Worm (Caenorhabditis elegans): ENCODE data around the gene Y39A1A.31.

Gene Y39A1A.31

DNA sequence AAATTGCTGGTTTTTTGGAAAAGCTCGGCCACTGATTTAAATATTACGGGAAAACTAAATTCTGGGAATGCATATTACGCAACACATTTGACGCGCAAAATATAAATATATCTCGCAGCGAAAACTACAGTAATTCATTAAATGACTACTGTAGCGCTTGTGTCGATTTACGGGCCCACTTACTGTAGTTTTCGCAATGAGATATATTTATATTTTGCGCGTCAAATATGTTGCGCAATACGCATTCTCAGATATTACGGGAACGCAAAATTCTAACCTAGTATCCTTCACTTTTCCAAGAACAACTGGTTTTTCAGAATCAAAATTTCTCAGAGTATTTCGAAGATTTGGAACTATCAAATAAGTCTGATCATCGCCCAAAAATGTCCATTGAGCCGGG, 20.7 kb upstream of the Y39A1A.31 start:
- TF ChIP-seq him-1 (tag; optimal IDR thresholded peaks at IDR 0.05) (no peak), dao-5 (tag; optimal IDR thresholded peaks at IDR 0.05) (no peak)

DNA sequence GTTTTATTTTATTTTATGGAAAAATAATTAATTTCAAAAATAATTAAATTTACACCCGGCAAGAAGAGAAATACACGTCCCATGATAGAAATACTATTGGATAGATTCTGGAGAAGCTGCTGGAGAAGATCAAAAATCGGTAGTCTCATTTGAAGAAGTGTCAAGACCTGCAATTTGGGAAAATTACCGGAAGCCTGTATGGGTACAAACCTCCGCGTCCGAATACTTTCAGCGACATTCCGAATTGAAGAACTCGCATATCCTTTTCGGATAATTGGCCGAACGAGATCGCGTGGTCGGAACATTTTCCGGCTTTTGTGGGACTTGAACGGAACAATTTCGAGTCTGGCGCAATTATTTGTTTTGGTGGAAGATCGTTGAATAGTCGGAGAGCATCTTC, 19.5 kb upstream of the Y39A1A.31 start:
- no peak for TF ChIP-seq W03F9.2 (tag; optimal IDR thresholded peaks at IDR 0.05)
- TF ChIP-seq dao-5 (tag; optimal IDR thresholded peaks at IDR 0.05) = no peak
- no peak for TF ChIP-seq him-1 (tag; optimal IDR thresholded peaks at IDR 0.05)

DNA sequence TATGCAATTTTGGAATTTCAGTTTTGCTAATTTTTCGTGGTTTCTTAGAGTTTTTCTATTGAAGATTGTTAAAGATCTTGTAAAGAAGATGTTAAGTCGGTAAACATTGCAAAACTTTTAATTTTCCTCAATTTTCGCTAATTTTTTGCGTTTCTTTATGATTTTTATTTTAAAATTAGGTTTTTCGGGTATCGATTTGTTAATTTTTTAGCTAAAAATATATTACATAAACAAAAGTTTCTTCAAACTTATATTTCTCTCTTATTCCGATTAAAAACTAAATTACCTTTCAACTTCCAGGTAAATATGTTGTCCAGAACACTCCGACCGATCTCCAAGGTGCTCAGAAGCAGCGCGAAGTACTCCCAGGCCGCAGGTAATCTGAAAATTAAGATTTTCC, 18.5 kb upstream of the Y39A1A.31 start, which contains the start of gene mrpl-12:
TSS of gene mrpl-12 (plus strand) at position 301 of the 400 bp plus-strand sequence.
- no peak for TF ChIP-seq W03F9.2 (tag; optimal IDR thresholded peaks at IDR 0.05)
- TF ChIP-seq him-1 (tag; optimal IDR thresholded peaks at IDR 0.05) = no peak
- no peak for TF ChIP-seq dao-5 (tag; optimal IDR thresholded peaks at IDR 0.05)

DNA sequence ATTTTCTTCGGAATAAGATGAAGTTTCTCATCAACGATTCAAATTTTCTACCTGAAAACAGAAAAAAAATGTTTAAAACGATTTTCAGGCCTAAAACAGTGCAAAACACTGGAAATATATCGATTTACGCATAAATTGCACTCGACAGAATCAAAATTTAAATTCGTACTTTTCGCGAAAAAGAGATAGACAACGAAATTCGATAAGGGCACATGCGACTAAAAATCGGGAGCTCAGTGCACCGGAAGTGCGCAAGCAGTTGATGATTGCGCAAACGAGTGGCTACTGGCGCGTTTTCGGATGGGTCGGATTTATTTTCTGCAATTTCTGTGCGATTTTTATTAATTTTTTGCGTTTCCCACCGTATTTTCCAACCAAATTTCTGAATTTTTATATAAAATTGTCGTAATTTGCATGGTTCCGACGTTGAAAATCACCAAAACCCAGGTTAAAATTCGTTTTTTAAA, 18.0 kb upstream of the Y39A1A.31 start, which contains the start of the genes Y39A1A.21 and Y39A1A.22:
TSS of gene Y39A1A.21 (minus strand) at position 51 of the 467 bp plus-strand sequence.
TSS of gene Y39A1A.22 (minus strand) at position 57 of the 467 bp plus-strand sequence.
- TF ChIP-seq W03F9.2 (tag; optimal IDR thresholded peaks at IDR 0.05) = peak; percentile 69
- peak; percentile 29 for TF ChIP-seq him-1 (tag; optimal IDR thresholded peaks at IDR 0.05)
- TF ChIP-seq dao-5 (tag; optimal IDR thresholded peaks at IDR 0.05) = no peak

DNA sequence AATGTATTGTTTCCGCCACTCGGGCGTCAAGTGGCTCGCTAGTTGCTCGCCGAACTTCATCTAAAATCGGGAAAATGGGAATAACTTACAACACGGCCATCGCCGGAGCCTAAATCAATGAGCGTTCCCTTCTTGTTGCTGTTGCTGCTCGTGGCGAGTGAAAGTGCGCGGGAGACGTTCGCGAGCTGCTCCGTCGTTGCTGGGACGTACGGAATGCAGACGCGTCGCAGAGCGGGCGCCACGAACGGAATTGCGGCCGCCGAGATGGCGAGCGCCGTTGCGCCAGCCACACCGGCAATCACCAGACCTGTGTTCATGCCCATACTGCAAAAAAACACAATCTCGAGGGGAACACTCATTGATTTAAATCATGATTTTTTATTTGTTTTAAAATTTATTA, 17.5 kb upstream of the Y39A1A.31 start:
- no peak for TF ChIP-seq W03F9.2 (tag; optimal IDR thresholded peaks at IDR 0.05)
- TF ChIP-seq him-1 (tag; optimal IDR thresholded peaks at IDR 0.05) = no peak
- TF ChIP-seq dao-5 (tag; optimal IDR thresholded peaks at IDR 0.05) = no peak

DNA sequence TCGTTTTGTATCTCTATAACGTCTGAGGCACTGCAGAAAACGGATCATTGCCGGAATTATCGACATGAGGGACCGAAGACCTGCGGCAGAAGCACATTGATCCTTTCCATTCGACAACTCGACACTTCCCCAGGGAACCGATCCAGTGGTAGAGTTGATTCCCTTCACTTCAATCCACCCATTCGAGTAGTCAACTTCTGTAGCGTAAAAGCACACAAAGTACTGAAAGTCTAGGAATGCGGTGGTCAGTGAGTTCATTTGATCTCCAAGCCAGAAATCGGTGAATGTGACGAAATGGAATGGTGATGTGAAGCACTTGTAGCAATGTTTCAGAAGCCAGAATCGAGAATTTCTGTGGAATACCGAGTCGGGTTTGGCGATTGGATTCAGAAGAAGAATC, 15.5 kb upstream of the Y39A1A.31 start:
- TF ChIP-seq W03F9.2 (tag; optimal IDR thresholded peaks at IDR 0.05) (no peak), dao-5 (tag; optimal IDR thresholded peaks at IDR 0.05) (no peak), him-1 (tag; optimal IDR thresholded peaks at IDR 0.05) (no peak)

DNA sequence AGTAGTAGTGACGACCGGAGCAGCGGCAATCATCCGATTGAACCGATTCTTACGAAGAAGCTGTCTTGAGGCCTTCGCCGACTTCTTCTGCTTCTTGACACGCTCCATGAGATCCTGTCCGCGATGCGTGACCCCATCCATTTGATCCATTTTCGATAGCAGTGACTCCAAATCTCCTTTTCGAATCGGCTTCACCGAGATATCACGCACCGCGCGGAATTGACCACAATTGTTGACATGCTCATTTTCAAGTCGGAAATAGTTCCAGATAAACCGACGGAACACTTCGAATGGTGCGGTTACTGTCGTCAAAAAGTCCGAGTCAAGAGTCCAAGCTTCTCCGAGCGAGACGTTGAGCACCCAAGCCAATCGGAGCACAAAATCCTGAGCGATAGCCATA, 14.9 kb upstream of the Y39A1A.31 start:
- TF ChIP-seq W03F9.2 (tag; optimal IDR thresholded peaks at IDR 0.05) (no peak), him-1 (tag; optimal IDR thresholded peaks at IDR 0.05) (no peak), dao-5 (tag; optimal IDR thresholded peaks at IDR 0.05) (no peak)

DNA sequence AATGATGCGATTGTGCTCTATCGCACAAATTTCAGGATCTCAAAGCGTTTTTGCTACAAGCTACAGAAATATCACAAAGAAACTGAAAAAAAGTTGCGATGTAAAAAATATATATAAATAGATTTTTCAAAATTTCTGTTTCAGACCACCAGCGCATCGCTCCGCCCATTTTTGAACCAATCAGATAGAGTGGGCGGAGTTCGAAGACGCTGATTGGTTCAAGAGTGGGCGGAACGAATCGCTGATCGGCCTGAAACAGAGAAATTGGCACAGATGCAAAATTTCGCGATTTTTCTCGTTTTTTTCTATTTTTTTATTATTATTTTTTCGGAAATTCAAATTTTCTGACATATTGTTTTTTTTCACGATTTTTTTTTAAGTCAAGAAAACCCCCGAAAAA, 13.8 kb upstream of the Y39A1A.31 start:
- TF ChIP-seq dao-5 (tag; optimal IDR thresholded peaks at IDR 0.05) (no peak), W03F9.2 (tag; optimal IDR thresholded peaks at IDR 0.05) (no peak), him-1 (tag; optimal IDR thresholded peaks at IDR 0.05) (no peak)

DNA sequence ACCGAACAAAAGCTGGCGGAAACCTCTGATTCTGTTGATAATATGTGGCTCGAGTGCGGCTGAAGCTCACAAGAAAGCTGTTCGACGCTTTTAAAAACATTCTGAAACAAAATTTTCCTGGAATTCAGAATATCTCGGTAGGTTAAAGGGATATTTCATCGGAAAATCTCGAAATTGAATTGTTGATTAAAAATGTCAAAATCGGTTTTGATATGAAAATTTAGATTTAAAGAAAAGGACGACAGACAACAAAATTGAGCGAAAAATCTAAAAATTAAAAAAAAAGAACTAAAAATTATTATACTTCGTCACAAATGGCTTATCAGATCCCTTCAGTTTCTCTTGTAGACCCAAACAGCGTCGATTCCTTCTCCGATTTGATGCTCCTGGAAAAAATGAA, 11.5 kb upstream of the Y39A1A.31 start, which contains the start of gene Y39A1A.20:
TSS of gene Y39A1A.20 (minus strand) at position 101 of the 400 bp plus-strand sequence.
- TF ChIP-seq dao-5 (tag; optimal IDR thresholded peaks at IDR 0.05) (no peak), W03F9.2 (tag; optimal IDR thresholded peaks at IDR 0.05) (no peak), him-1 (tag; optimal IDR thresholded peaks at IDR 0.05) (no peak)

DNA sequence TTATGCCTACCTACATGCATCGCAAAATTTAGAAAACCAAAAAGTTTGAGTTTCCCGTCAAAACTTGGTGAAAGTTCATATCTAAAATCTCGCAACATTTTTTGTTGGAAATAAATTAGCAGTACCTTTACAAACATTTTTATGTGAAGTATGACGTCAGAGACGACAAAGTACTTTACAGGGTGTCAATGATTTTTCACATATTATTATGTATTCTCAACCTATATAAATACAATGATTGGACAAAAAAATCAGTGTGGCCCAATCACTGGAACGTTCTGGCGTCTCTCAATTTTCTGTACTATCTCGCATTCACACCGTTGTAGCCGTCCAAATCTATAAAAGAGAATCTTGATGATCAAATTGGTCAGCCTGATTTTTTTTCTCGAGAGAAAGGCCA, 5.3 kb upstream of the Y39A1A.31 start, which contains the start of the genes Y39A1A.18 and fmo-3:
TSS of gene Y39A1A.18 (minus strand) at position 192 of the 400 bp plus-strand sequence.
TSS of gene fmo-3 (plus strand) at position 388 of the 400 bp plus-strand sequence.
- no peak for TF ChIP-seq him-1 (tag; optimal IDR thresholded peaks at IDR 0.05)
- no peak for TF ChIP-seq dao-5 (tag; optimal IDR thresholded peaks at IDR 0.05)
- no peak for TF ChIP-seq W03F9.2 (tag; optimal IDR thresholded peaks at IDR 0.05)

DNA sequence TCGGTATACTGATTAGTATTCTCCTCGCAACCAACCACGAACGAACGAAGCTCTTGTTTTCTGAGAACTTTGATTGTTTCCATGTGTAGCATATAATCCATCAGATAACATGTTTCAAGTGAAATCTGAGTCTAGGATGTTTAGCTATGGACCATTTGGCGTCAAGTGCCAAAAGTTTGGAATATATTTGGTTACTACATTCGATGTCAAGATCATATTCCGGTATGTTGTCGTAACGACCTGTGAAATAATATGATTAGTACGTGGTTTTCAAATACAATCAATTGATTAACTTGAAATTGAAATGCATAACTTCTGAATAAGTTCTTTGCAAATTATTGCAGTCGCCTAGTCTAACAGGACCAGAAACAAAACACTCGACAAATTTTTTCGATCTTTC, 2.1 kb upstream of the Y39A1A.31 start, which contains the start of gene Y39A1A.17:
TSS of gene Y39A1A.17 (minus strand) at position 101 of the 400 bp plus-strand sequence.
- TF ChIP-seq dao-5 (tag; optimal IDR thresholded peaks at IDR 0.05) (no peak), him-1 (tag; optimal IDR thresholded peaks at IDR 0.05) (no peak), W03F9.2 (tag; optimal IDR thresholded peaks at IDR 0.05) (no peak)

DNA sequence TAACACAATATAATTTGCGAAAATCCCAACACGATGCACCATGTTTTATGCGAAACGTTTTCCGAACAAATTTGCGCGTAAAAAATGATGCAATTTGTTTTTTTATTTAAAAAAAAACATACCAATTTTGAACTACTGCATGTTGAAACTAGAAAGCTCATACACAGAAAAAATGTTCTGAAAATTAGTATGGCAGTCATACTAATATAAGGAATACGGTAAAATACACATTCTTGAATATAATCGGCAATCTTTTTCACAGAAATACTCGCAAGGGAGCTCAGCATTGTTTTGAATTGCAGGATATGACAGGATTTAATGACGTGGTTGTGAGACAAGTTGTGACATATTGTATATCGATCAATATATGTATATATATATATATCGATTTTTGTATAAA, 10.0 kb downstream of the Y39A1A.31 start, which contains the start of gene Y39A1A.16:
TSS of gene Y39A1A.16 (plus strand) at position 301 of the 400 bp plus-strand sequence.
- TF ChIP-seq him-1 (tag; optimal IDR thresholded peaks at IDR 0.05) (no peak), dao-5 (tag; optimal IDR thresholded peaks at IDR 0.05) (no peak), W03F9.2 (tag; optimal IDR thresholded peaks at IDR 0.05) (no peak)

DNA sequence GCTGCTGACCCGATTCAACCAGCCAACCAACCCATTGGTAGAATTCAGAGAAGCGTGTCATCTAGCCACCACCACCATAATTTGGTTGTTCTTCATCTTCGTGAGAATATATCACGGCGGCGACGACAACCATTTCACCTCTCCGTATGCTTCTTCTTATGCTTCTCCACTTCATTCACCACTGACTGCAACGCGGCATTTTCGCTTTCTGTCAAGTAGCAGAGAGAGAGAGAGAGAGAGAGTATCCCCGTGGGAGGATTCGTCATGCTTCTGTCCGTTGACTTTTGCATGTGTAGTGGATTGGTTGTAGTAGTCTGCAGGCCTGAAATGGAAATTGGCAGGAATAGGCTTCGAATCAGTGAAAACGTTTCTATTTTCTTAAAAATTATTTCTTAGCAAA, 17.1 kb downstream of the Y39A1A.31 start:
- TF ChIP-seq him-1 (tag; optimal IDR thresholded peaks at IDR 0.05) (no peak), dao-5 (tag; optimal IDR thresholded peaks at IDR 0.05) (no peak)

DNA sequence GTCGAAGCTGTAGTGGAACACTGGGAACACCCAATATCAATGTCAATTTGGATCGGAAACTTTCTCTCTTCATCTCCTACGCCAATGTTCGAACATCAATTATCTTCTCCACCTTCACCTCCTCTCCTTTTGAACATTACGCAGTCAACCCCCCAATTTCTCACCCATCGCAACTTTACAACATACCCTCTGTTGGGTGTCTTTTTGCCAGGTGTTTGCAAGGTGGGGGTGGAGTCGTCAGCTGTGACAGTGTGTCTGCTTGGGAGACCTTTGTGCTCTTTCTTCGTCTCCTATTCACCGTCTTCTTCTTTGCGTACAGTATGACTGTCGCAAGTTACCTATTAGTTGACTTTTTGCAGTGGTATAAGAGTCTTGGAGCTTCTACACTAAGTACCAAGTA, 22.3 kb downstream of the Y39A1A.31 start:
- TF ChIP-seq W03F9.2 (tag; optimal IDR thresholded peaks at IDR 0.05) = no peak
- no peak for TF ChIP-seq dao-5 (tag; optimal IDR thresholded peaks at IDR 0.05)
- no peak for TF ChIP-seq him-1 (tag; optimal IDR thresholded peaks at IDR 0.05)

DNA sequence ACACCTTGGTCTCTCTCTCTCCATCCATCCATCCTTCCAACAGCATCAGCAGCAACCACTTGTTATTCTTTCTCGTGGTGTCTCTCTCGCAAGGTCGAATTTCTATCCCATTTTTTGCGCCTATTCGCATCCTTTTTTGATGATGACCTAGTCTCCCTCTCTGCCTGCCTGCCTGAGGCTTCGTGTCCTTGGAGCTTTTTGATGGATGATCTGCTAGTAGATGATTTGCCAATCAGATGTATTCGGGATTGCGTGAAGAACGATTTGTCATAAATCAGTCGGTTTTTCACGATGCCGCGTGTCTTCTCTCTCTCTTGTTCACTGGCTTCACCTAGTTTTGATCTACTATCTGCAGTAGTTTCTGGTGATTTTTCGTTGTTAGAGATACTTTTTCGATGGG, 27.7 kb downstream of the Y39A1A.31 start:
- no peak for TF ChIP-seq dao-5 (tag; optimal IDR thresholded peaks at IDR 0.05)
- TF ChIP-seq him-1 (tag; optimal IDR thresholded peaks at IDR 0.05) = no peak
- no peak for TF ChIP-seq W03F9.2 (tag; optimal IDR thresholded peaks at IDR 0.05)
